Worm (Caenorhabditis elegans): ENCODE data around the gene psr-1.

Gene psr-1

ce11 chrIV:4688221-4688620 is 35.2 kb downstream of the psr-1 start, which contains the start of gene bus-4:
bus-4 (plus strand) TSS chrIV:4688269.
- TF ChIP-seq F49E8.2 (tag; optimal IDR thresholded peaks at IDR 0.05; ENCODE audit: insufficient read depth) (no peak), F33H1.4 (GFP tag; IDR thresholded peaks at IDR 0.05) (no peak), chd-7 (tag; optimal IDR thresholded peaks at IDR 0.05) (no peak), him-1 (tag; optimal IDR thresholded peaks at IDR 0.05) (no peak), akir-1 (GFP tag; optimal IDR thresholded peaks at IDR 0.05) (no peak), snpc-1.3 (tag; optimal IDR thresholded peaks at IDR 0.05; ENCODE audit: insufficient read depth) (no peak)

- TF ChIP-seq chd-7 (tag; optimal IDR thresholded peaks at IDR 0.05) (no peak), rec-8 (tag; optimal IDR thresholded peaks at IDR 0.05) (no peak), sea-2 (GFP tag; IDR thresholded peaks at IDR 0.05) (no peak), F23B12.7 (tag; optimal IDR thresholded peaks at IDR 0.05; ENCODE audit: insufficient read depth) (no peak), F55B11.4 (tag; optimal IDR thresholded peaks at IDR 0.05; ENCODE audit: borderline replicate concordance, insufficient read depth) (no peak), dpff-1 (tag; optimal IDR thresholded peaks at IDR 0.05) (no peak), dox-1 (GFP tag; IDR thresholded peaks at IDR 0.05) (no peak), snpc-4 (GFP tag; optimal IDR thresholded peaks at IDR 0.05) (no peak), snpc-4 (tag; optimal IDR thresholded peaks at IDR 0.05) (no peak), efl-1 (GFP tag; optimal IDR thresholded peaks at IDR 0.05) (no peak), fkh-3 (tag; optimal IDR thresholded peaks at IDR 0.05) (no peak), F52B5.7 (tag; optimal IDR thresholded peaks at IDR 0.05) (no peak), athp-1 (tag; optimal IDR thresholded peaks at IDR 0.05) (no peak), lsl-1 (GFP tag; optimal IDR thresholded peaks at IDR 0.05) (no peak), ceh-58 (GFP tag; IDR thresholded peaks at IDR 0.05) (no peak), nhr-179 (tag; optimal IDR thresholded peaks at IDR 0.05) (no peak), lir-1 (GFP tag; conservative IDR thresholded peaks at IDR 0.05) (no peak), ztf-26 (tag; optimal IDR thresholded peaks at IDR 0.05) (no peak)
Measured at ce11 chrIV:4692463-4692862, 39.4 kb downstream of the psr-1 start, which contains the start of gene spe-51. spe-51 (plus strand) TSS chrIV:4692763.

- TF ChIP-seq ztf-26 (tag; optimal IDR thresholded peaks at IDR 0.05) (no peak), Y95B8A.8 (GFP tag; IDR thresholded peaks at IDR 0.05) (no peak), ceh-100 (GFP tag; IDR thresholded peaks at IDR 0.05) (no peak), tbp1 (GFP tag; optimal IDR thresholded peaks at IDR 0.05) (no peak), attf-6 (GFP tag; IDR thresholded peaks at IDR 0.05) (no peak), ztf-22 (GFP tag; optimal IDR thresholded peaks at IDR 0.05) (no peak), F57C9.4 (tag; optimal IDR thresholded peaks at IDR 0.05) (no peak), tbx-9 (tag; optimal IDR thresholded peaks at IDR 0.05; ENCODE audit: borderline replicate concordance) (no peak), Y79H2A.3 (GFP tag; conservative IDR thresholded peaks at IDR 0.05) (no peak), B0035.1 (tag; optimal IDR thresholded peaks at IDR 0.05) (no peak), sea-2 (GFP tag; IDR thresholded peaks at IDR 0.05) (no peak), ceh-91 (GFP tag; IDR thresholded peaks at IDR 0.05) (no peak), lsy-27 (tag; optimal IDR thresholded peaks at IDR 0.05; ENCODE audit: borderline replicate concordance, insufficient read depth) (no peak), F52B5.7 (tag; optimal IDR thresholded peaks at IDR 0.05) (no peak), gei-17 (GFP tag; optimal IDR thresholded peaks at IDR 0.05) (no peak), ets-4 (GFP tag; optimal IDR thresholded peaks at IDR 0.05) (no peak), ceh-79 (tag; optimal IDR thresholded peaks at IDR 0.05) (no peak), ztf-28 (GFP tag; IDR thresholded peaks at IDR 0.05) (no peak), B0019.2 (GFP tag; conservative IDR thresholded peaks at IDR 0.05) (no peak), nfyb-1 (GFP tag; IDR thresholded peaks at IDR 0.05) (no peak)
Measured at ce11 chrIV:4703911-4704310, 50.8 kb downstream of the psr-1 start, which contains the start of gene ogdh-1. ogdh-1 (minus strand) TSS chrIV:4704011.
